Fruit fly (Drosophila melanogaster) whole organism, adult: ENCODE measurements around the gene Doc2.

Source experiments
- CG5204 ChIP-seq: fragments of 200-800 bp; sonication (Bioruptor generic); optimal IDR thresholded peaks from 2 replicates; lab custom pipeline; 2016; ENCODE audit warnings: missing biosample characterization, missing genetic modification characterization
- CG7045 ChIP-seq: fragments of 200-800 bp; sonication (Bioruptor generic); optimal IDR thresholded peaks from 2 replicates; lab custom pipeline; 2017; ENCODE audit warnings: missing biosample characterization, mild to moderate bottlenecking, missing genetic modification characterization
- CG7101 ChIP-seq: fragments of 200-800 bp; sonication (Bioruptor generic); optimal IDR thresholded peaks from 2 replicates; lab custom pipeline; 2018; ENCODE audit warnings: missing biosample characterization, mild to moderate bottlenecking, missing genetic modification characterization, moderate library complexity
- Clk ChIP-seq: fragments of 200-800 bp; sonication (Bioruptor generic); optimal IDR thresholded peaks from 2 replicates; lab custom pipeline; 2017; ENCODE audit warnings: missing biosample characterization, missing genetic modification characterization
- cic ChIP-seq: fragments of 200-800 bp; sonication (Bioruptor generic); optimal IDR thresholded peaks from 2 replicates; lab custom pipeline; 2017; ENCODE audit warnings: missing biosample characterization, mild to moderate bottlenecking, missing genetic modification characterization, moderate library complexity
- pad ChIP-seq: fragments of 200-800 bp; sonication (Bioruptor generic); optimal IDR thresholded peaks from 3 replicates; lab custom pipeline; 2017; ENCODE audit warnings: missing biosample characterization, missing genetic modification characterization, mild to moderate bottlenecking, moderate library complexity, missing genetic modification reagents
- tj ChIP-seq: fragments of 200-800 bp; sonication (Bioruptor generic); optimal IDR thresholded peaks from 3 replicates; lab custom pipeline; 2017; ENCODE audit warnings: missing biosample characterization, mild to moderate bottlenecking, missing genetic modification characterization, moderate library complexity

- TF ChIP-seq Clk: no peak
- peak; percentile 0 for TF ChIP-seq tj (GFP tag; lab: Kevin White, UChicago)
- TF ChIP-seq CG5204: no peak
- no peak for TF ChIP-seq CG7101 (tag; lab: Kevin White, UChicago)
- no peak for TF ChIP-seq pad (GFP tag; lab: Kevin White, UChicago)
- no peak for TF ChIP-seq cic (GFP tag; lab: Kevin White, UChicago)
- TF ChIP-seq CG7045 (GFP tag; lab: Kevin White, UChicago): no peak
Observed at dm6 chr3L:8979780-8980179, 39.3 kb downstream of the Doc2 start, which contains the start of gene CG5644.
